Worm (Caenorhabditis elegans) whole organism, young adult: ENCODE results near the gene R09F10.5.

ENCODE experiments used
- B0336.3 ChIP-seq: fragments of 200-800 bp; sonication (Bioruptor generic); IDR thresholded peaks from 2 replicates; pipeline ENCODE4 v1.3.6; 2022; ENCODE audit warnings: missing genetic modification characterization, missing compliant biosample characterization
- D2030.7 ChIP-seq: fragments of 200-800 bp; sonication (Bioruptor generic); IDR thresholded peaks from 2 replicates; pipeline ENCODE4 v1.3.6; 2022; ENCODE audit warnings: missing genetic modification reagents, missing genetic modification characterization, missing compliant biosample characterization
- F33H1.4 ChIP-seq: fragments of 200-800 bp; sonication (Bioruptor generic); IDR thresholded peaks from 2 replicates; pipeline ENCODE4 v1.3.6; 2022; ENCODE audit warnings: missing genetic modification reagents, missing genetic modification characterization, missing compliant biosample characterization
- F37B4.10 ChIP-seq: fragments of 200-800 bp; sonication (Bioruptor generic); IDR thresholded peaks from 2 replicates; pipeline ENCODE4 v1.3.6; 2022; ENCODE audit warnings: missing genetic modification characterization, missing compliant biosample characterization
- F49E8.2 ChIP-seq: sonication (generic microtip); optimal IDR thresholded peaks from 3 replicates; lab custom pipeline; 2017; ENCODE audit warnings: missing genetic modification characterization, mild to moderate bottlenecking, missing compliant biosample characterization, antibody characterized with exemption, moderate library complexity; ENCODE audit not compliant: insufficient read depth
- F52B5.7 ChIP-seq: sonication (generic microtip); optimal IDR thresholded peaks from 2 replicates; lab custom pipeline; 2016; ENCODE audit warnings: mild to moderate bottlenecking, missing genetic modification characterization, missing compliant biosample characterization
- F57A8.1 ChIP-seq: fragments of 200-800 bp; sonication (Bioruptor generic); optimal IDR thresholded peaks from 2 replicates; lab custom pipeline; 2018; ENCODE audit warnings: mild to moderate bottlenecking, missing genetic modification characterization, moderate library complexity, missing compliant biosample characterization
- Y56A3A.18 ChIP-seq: fragments of 200-800 bp; sonication (Bioruptor generic); IDR thresholded peaks from 2 replicates; pipeline ENCODE4 v1.3.6; 2022; ENCODE audit warnings: missing genetic modification reagents, missing genetic modification characterization, missing compliant biosample characterization
- Y95B8A.8 ChIP-seq: fragments of 200-800 bp; sonication (Bioruptor generic); IDR thresholded peaks from 2 replicates; pipeline ENCODE4 v1.3.6; 2022; ENCODE audit warnings: missing genetic modification reagents, missing genetic modification characterization, missing compliant biosample characterization
- athp-1 ChIP-seq: sonication (generic microtip); optimal IDR thresholded peaks from 2 replicates; lab custom pipeline; 2017; ENCODE audit warnings: mild to moderate bottlenecking, missing genetic modification characterization, missing compliant biosample characterization
- attf-5 ChIP-seq: fragments of 200-800 bp; sonication (Bioruptor generic); optimal IDR thresholded peaks from 2 replicates; lab custom pipeline; 2018; ENCODE audit warnings: mild to moderate bottlenecking, missing genetic modification characterization, missing compliant biosample characterization
- bed-1 ChIP-seq: fragments of 200-800 bp; sonication (Bioruptor generic); IDR thresholded peaks from 2 replicates; pipeline ENCODE4 v1.3.6; 2022; ENCODE audit warnings: missing genetic modification reagents, missing genetic modification characterization, missing compliant biosample characterization
- cebp-2 ChIP-seq: fragments of 200-800 bp; sonication (Bioruptor generic); IDR thresholded peaks from 2 replicates; pipeline ENCODE4 v1.3.6; 2022; ENCODE audit warnings: missing genetic modification characterization, missing compliant biosample characterization
- dox-1 ChIP-seq: fragments of 200-800 bp; sonication (Bioruptor generic); IDR thresholded peaks from 2 replicates; pipeline ENCODE4 v1.3.6; 2022; ENCODE audit warnings: missing genetic modification reagents, missing genetic modification characterization, missing compliant biosample characterization
- egrh-3 ChIP-seq: fragments of 200-800 bp; sonication (Bioruptor generic); IDR thresholded peaks from 2 replicates; pipeline ENCODE4 v1.3.6; 2022; ENCODE audit warnings: missing genetic modification reagents, missing genetic modification characterization, missing compliant biosample characterization
- ekl-4 ChIP-seq: fragments of 200-800 bp; sonication (Bioruptor generic); IDR thresholded peaks from 2 replicates; pipeline ENCODE4 v1.3.6; 2022; ENCODE audit warnings: missing genetic modification reagents, missing genetic modification characterization, missing compliant biosample characterization
- ets-4 ChIP-seq: fragments of 200-800 bp; sonication (Bioruptor generic); optimal IDR thresholded peaks from 2 replicates; lab custom pipeline; 2018; ENCODE audit warnings: mild to moderate bottlenecking, missing genetic modification characterization, missing compliant biosample characterization
- fkh-3 ChIP-seq: sonication (generic microtip); optimal IDR thresholded peaks from 2 replicates; lab custom pipeline; 2016; ENCODE audit warnings: mild to moderate bottlenecking, missing genetic modification characterization, missing compliant biosample characterization
- hlh-26 ChIP-seq: fragments of 200-800 bp; sonication (Bioruptor generic); conservative IDR thresholded peaks from 2 replicates; pipeline ENCODE4 v1.3.6; 2022; ENCODE audit warnings: missing genetic modification reagents, missing genetic modification characterization, missing compliant biosample characterization
- lin-26 ChIP-seq: fragments of 200-800 bp; sonication (Bioruptor generic); IDR thresholded peaks from 2 replicates; pipeline ENCODE4 v1.3.6; 2022; ENCODE audit warnings: missing genetic modification reagents, missing genetic modification characterization, missing compliant biosample characterization
- lin-54 ChIP-seq: fragments of 200-800 bp; sonication (Bioruptor generic); optimal IDR thresholded peaks from 2 replicates; lab custom pipeline; 2018; ENCODE audit warnings: mild to moderate bottlenecking, missing genetic modification characterization, missing compliant biosample characterization
- lsl-1 ChIP-seq: fragments of 200-800 bp; sonication (Bioruptor generic); optimal IDR thresholded peaks from 2 replicates; lab custom pipeline; 2018; ENCODE audit warnings: mild to moderate bottlenecking, missing genetic modification characterization, moderate library complexity, missing compliant biosample characterization
- lsy-27 ChIP-seq: sonication (generic microtip); optimal IDR thresholded peaks from 2 replicates; lab custom pipeline; 2017; ENCODE audit warnings: missing genetic modification characterization, mild to moderate bottlenecking, missing compliant biosample characterization, antibody characterized with exemption, missing genotype, borderline replicate concordance; ENCODE audit not compliant: insufficient read depth
- madf-10 ChIP-seq: sonication (generic microtip); optimal IDR thresholded peaks from 2 replicates; lab custom pipeline; 2016; ENCODE audit warnings: mild to moderate bottlenecking, missing genetic modification characterization, missing compliant biosample characterization
- mcd-1 ChIP-seq: fragments of 200-800 bp; sonication (Bioruptor generic); IDR thresholded peaks from 2 replicates; pipeline ENCODE4 v1.3.6; 2022; ENCODE audit warnings: missing genetic modification reagents, missing genetic modification characterization, missing compliant biosample characterization
- mxl-1 ChIP-seq: sonication (generic microtip); optimal IDR thresholded peaks from 2 replicates; lab custom pipeline; 2016; ENCODE audit warnings: missing genetic modification characterization, missing compliant biosample characterization
- nhr-27 ChIP-seq: fragments of 200-800 bp; sonication (Bioruptor generic); optimal IDR thresholded peaks from 2 replicates; lab custom pipeline; 2018; ENCODE audit warnings: mild to moderate bottlenecking, missing genetic modification characterization, moderate library complexity, missing compliant biosample characterization
- nhr-80 ChIP-seq: sonication (generic microtip); optimal IDR thresholded peaks from 2 replicates; lab custom pipeline; 2016; ENCODE audit warnings: missing genetic modification characterization, missing compliant biosample characterization
- nhr-90 ChIP-seq: sonication (generic microtip); optimal IDR thresholded peaks from 2 replicates; lab custom pipeline; 2016; ENCODE audit warnings: missing genotype, mild to moderate bottlenecking, missing genetic modification characterization, missing compliant biosample characterization
- rcor-1 ChIP-seq: fragments of 200-800 bp; sonication (Bioruptor generic); IDR thresholded peaks from 2 replicates; pipeline ENCODE4 v1.3.6; 2022; ENCODE audit warnings: missing genetic modification reagents, missing genetic modification characterization, missing compliant biosample characterization
- sea-2 ChIP-seq: fragments of 200-800 bp; sonication (Bioruptor generic); IDR thresholded peaks from 2 replicates; pipeline ENCODE4 v1.3.6; 2022; ENCODE audit warnings: missing genetic modification characterization, missing compliant biosample characterization
- snpc-1.3 ChIP-seq: sonication (generic microtip); optimal IDR thresholded peaks from 2 replicates; lab custom pipeline; 2017; ENCODE audit warnings: missing genetic modification characterization, mild to moderate bottlenecking, missing compliant biosample characterization, antibody characterized with exemption, moderate library complexity, missing genotype, missing genetic modification reagents; ENCODE audit not compliant: insufficient read depth
- snpc-3.4 ChIP-seq: sonication (generic microtip); optimal IDR thresholded peaks from 2 replicates; lab custom pipeline; 2017; ENCODE audit warnings: missing genetic modification characterization, mild to moderate bottlenecking, missing compliant biosample characterization, antibody characterized with exemption, moderate library complexity, missing genotype, missing genetic modification reagents
- snpc-4 ChIP-seq, 5 experiments: fragments of 150-350 bp in 1 of 5; sonication (generic microtip) in 4 of 5; optimal IDR thresholded peaks; 2 replicates each; lab custom pipeline; 2014 to 2018; ENCODE audit warnings: missing genetic modification characterization in 5 of 5, missing biosample characterization in 3 of 5, antibody characterized with exemption in 2 of 5, mild to moderate bottlenecking in 2 of 5, missing compliant biosample characterization in 2 of 5, missing genotype in 2 of 5, moderate library complexity in 2 of 5, missing genetic modification reagents in 1 of 5
- tlf-1 ChIP-seq: fragments of 200-800 bp; sonication (Bioruptor generic); optimal IDR thresholded peaks from 2 replicates; lab custom pipeline; 2018; ENCODE audit warnings: mild to moderate bottlenecking, missing genetic modification characterization, missing compliant biosample characterization
- unc-62 ChIP-seq: fragments of 150-350 bp; optimal IDR thresholded peaks from 2 replicates; lab custom pipeline; 2014; ENCODE audit warnings: missing biosample characterization, missing genetic modification reagents, missing genetic modification characterization
- xnd-1 ChIP-seq: sonication (generic microtip); optimal IDR thresholded peaks from 2 replicates; lab custom pipeline; 2016; ENCODE audit warnings: missing genotype, missing genetic modification reagents, missing genetic modification characterization, missing compliant biosample characterization
- zfh-2 ChIP-seq: fragments of 200-800 bp; sonication (Bioruptor generic); conservative IDR thresholded peaks from 2 replicates; pipeline ENCODE4 v1.3.6; 2022; ENCODE audit warnings: missing genetic modification reagents, missing genetic modification characterization, missing compliant biosample characterization
- ztf-28 ChIP-seq: fragments of 200-800 bp; sonication (Bioruptor generic); IDR thresholded peaks from 2 replicates; pipeline ENCODE4 v1.3.6; 2022; ENCODE audit warnings: missing genetic modification reagents, missing genetic modification characterization, missing compliant biosample characterization
- ztf-6 ChIP-seq: fragments of 200-800 bp; sonication (Bioruptor generic); IDR thresholded peaks from 2 replicates; pipeline ENCODE4 v1.3.6; 2022; ENCODE audit warnings: missing genetic modification reagents, missing genetic modification characterization, missing compliant biosample characterization

The R09F10.5 gene

DNA sequence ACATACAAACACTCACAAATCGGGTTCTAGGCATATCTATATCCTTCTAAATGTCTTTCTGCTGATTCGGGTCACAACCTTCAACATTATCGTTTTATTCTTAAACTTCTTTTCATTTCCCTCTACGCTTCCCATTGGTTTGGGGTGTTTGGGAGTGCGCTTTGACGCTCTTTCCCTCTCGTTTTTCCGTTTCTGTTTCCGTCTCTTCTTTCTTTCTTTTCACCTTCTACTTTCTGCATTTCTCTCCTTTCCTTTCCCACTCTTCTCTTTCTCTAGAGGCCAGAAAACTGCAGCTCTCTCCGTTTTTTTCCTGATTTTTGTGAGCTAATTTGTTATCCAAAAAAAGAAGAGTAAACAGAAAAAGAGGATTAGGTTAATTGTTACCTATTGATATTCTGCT is 31.2 kb downstream of the R09F10.5 start:
- no peak for TF ChIP-seq nhr-80 (tag; lab: Kevin White, UChicago)
- TF ChIP-seq Y95B8A.8 (GFP tag; lab: Robert Waterston, UW) = no peak
- TF ChIP-seq athp-1 (tag; lab: Kevin White, UChicago) = no peak
- no peak for TF ChIP-seq rcor-1 (GFP tag; lab: Robert Waterston, UW)
- TF ChIP-seq ztf-6 (GFP tag; lab: Robert Waterston, UW) = no peak
- TF ChIP-seq F37B4.10 (GFP tag; lab: Robert Waterston, UW) = no peak
- no peak for TF ChIP-seq sea-2 (GFP tag; lab: Robert Waterston, UW)
- TF ChIP-seq ekl-4 = no peak
- no peak for TF ChIP-seq hlh-26 (GFP tag; lab: Robert Waterston, UW)
- TF ChIP-seq F49E8.2 = no peak
- no peak for TF ChIP-seq snpc-3.4
- no peak for TF ChIP-seq attf-5
- no peak for TF ChIP-seq fkh-3
- TF ChIP-seq nhr-27 (tag; lab: Kevin White, UChicago) = no peak
- no peak for TF ChIP-seq cebp-2 (GFP tag; lab: Robert Waterston, UW)
- no peak for TF ChIP-seq lsy-27 (tag; lab: Kevin White, UChicago)
- TF ChIP-seq, all 124 proteins: peak for 0

DNA sequence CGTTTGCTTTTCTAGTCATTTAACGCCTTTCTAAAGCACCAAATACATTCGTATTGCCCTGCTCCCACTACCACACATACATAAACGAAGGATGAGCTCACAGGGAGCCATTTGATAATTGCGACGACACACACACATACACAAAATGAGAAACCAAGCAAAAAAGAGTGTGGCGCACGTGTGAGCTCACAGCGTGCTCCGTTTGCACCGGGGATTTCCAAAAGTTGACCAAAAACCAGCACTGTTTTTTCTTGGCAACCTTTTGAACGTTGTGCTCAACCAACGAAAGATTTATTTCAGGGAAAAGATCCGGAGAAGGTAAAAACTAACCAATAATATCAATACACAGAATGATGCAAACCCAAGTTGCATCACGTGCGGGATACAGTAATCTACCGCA is 32.6 kb downstream of the R09F10.5 start, which contains the start of gene ksr-1:
Gene ksr-1, plus strand, starts transcription at position 301 of the 400 bp plus-strand sequence.
- no peak for TF ChIP-seq F52B5.7 (tag; lab: Kevin White, UChicago)
- no peak for TF ChIP-seq mcd-1
- TF ChIP-seq B0336.3 (GFP tag; lab: Robert Waterston, UW) = no peak
- no peak for TF ChIP-seq ztf-28 (GFP tag; lab: Robert Waterston, UW)
- no peak for TF ChIP-seq nhr-27 (tag; lab: Kevin White, UChicago)
- TF ChIP-seq unc-62 (GFP tag; lab: Kevin White, UChicago) = no peak
- TF ChIP-seq nhr-90 (tag; lab: Kevin White, UChicago) = no peak
- TF ChIP-seq ets-4 = no peak
- TF ChIP-seq lin-54 (GFP tag; lab: Kevin White, UChicago) = no peak
- no peak for TF ChIP-seq snpc-1.3 (tag; lab: Kevin White, UChicago)
- no peak for TF ChIP-seq Y95B8A.8 (GFP tag; lab: Robert Waterston, UW)
- TF ChIP-seq athp-1 (tag; lab: Kevin White, UChicago) = no peak
- no peak for TF ChIP-seq xnd-1 (tag; lab: Kevin White, UChicago)
- no peak for TF ChIP-seq F33H1.4 (GFP tag; lab: Robert Waterston, UW)
- TF ChIP-seq madf-10 = no peak

DNA sequence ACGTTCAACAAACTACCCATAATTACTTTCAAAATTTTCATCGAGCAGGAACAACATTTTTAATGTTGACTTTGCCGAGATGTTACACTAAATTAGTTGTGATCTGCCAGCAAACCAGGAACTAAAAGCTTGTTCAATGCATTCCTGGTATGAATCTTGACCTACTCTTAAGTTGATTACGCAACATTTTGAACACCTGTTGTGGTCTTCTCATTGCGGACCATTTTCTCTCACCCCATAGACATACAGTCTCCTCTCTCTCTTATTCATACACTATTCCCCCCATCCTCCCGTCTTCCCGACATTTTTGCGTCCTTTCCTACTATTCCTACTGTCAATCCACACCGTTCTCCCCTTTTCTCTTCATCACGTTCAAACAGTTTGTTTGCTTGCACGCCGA is 34.0 kb downstream of the R09F10.5 start:
- TF ChIP-seq bed-1 (GFP tag; lab: Robert Waterston, UW) (no peak), lsl-1 (GFP tag; lab: Kevin White, UChicago) (no peak), lin-26 (GFP tag; lab: Robert Waterston, UW) (no peak), zfh-2 (GFP tag; lab: Robert Waterston, UW) (no peak), snpc-4 (GFP tag; optimal IDR thresholded peaks at IDR 0.05; lab: Kevin White, UChicago) (no peak), snpc-4 (tag; optimal IDR thresholded peaks at IDR 0.05; lab: Kevin White, UChicago) (no peak), Y95B8A.8 (GFP tag; lab: Robert Waterston, UW) (no peak), dox-1 (GFP tag; lab: Robert Waterston, UW) (no peak), unc-62 (GFP tag; lab: Kevin White, UChicago) (no peak), Y56A3A.18 (GFP tag; lab: Robert Waterston, UW) (no peak), egrh-3 (GFP tag; lab: Robert Waterston, UW) (no peak), mxl-1 (tag; lab: Kevin White, UChicago) (no peak), F57A8.1 (GFP tag; lab: Kevin White, UChicago) (no peak), D2030.7 (GFP tag; lab: Robert Waterston, UW) (no peak), ekl-4 (no peak), ztf-6 (GFP tag; lab: Robert Waterston, UW) (no peak), F52B5.7 (tag; lab: Kevin White, UChicago) (no peak), tlf-1 (no peak)
- TF ChIP-seq, all 124 proteins: peak for 0
